Fruit fly (Drosophila melanogaster) whole organism, adult: ENCODE data around the gene fz2.

Source experiments
- CG11617 ChIP-seq: fragments of 200-800 bp; sonication (Bioruptor generic); optimal IDR thresholded peaks from 2 replicates; lab custom pipeline; 2017; ENCODE audit warnings: mild to moderate bottlenecking, missing biosample characterization, missing genetic modification reagents, missing genetic modification characterization
- CG33017 ChIP-seq: fragments of 200-800 bp; sonication (Bioruptor generic); optimal IDR thresholded peaks from 2 replicates; lab custom pipeline; 2018; ENCODE audit warnings: missing biosample characterization, mild to moderate bottlenecking, missing genetic modification characterization, moderate library complexity
- CG5204 ChIP-seq: fragments of 200-800 bp; sonication (Bioruptor generic); optimal IDR thresholded peaks from 2 replicates; lab custom pipeline; 2016; ENCODE audit warnings: missing biosample characterization, missing genetic modification characterization
- CG7045 ChIP-seq: fragments of 200-800 bp; sonication (Bioruptor generic); optimal IDR thresholded peaks from 2 replicates; lab custom pipeline; 2017; ENCODE audit warnings: missing biosample characterization, mild to moderate bottlenecking, missing genetic modification characterization
- CG7101 ChIP-seq: fragments of 200-800 bp; sonication (Bioruptor generic); optimal IDR thresholded peaks from 2 replicates; lab custom pipeline; 2018; ENCODE audit warnings: missing biosample characterization, mild to moderate bottlenecking, missing genetic modification characterization, moderate library complexity
- Clk ChIP-seq: fragments of 200-800 bp; sonication (Bioruptor generic); optimal IDR thresholded peaks from 2 replicates; lab custom pipeline; 2017; ENCODE audit warnings: missing biosample characterization, missing genetic modification characterization
- Crg-1 ChIP-seq: fragments of 200-800 bp; sonication (Bioruptor generic); optimal IDR thresholded peaks from 2 replicates; lab custom pipeline; 2016; ENCODE audit warnings: missing biosample characterization, missing genetic modification characterization
- Hr96 ChIP-seq: fragments of 200-800 bp; sonication (Bioruptor generic); optimal IDR thresholded peaks from 2 replicates; lab custom pipeline; 2016; ENCODE audit warnings: missing biosample characterization, missing genetic modification characterization
- Mnt ChIP-seq: fragments of 200-800 bp; sonication (Bioruptor generic); optimal IDR thresholded peaks from 2 replicates; lab custom pipeline; 2016; ENCODE audit warnings: missing biosample characterization, mild to moderate bottlenecking, missing genetic modification characterization
- cic ChIP-seq: fragments of 200-800 bp; sonication (Bioruptor generic); optimal IDR thresholded peaks from 2 replicates; lab custom pipeline; 2017; ENCODE audit warnings: missing biosample characterization, mild to moderate bottlenecking, missing genetic modification characterization, moderate library complexity
- ovo ChIP-seq: fragments of 200-800 bp; sonication (Bioruptor generic); optimal IDR thresholded peaks from 2 replicates; lab custom pipeline; 2016; ENCODE audit warnings: missing biosample characterization, missing genetic modification characterization
- pad ChIP-seq: fragments of 200-800 bp; sonication (Bioruptor generic); optimal IDR thresholded peaks from 3 replicates; lab custom pipeline; 2017; ENCODE audit warnings: missing biosample characterization, missing genetic modification characterization, mild to moderate bottlenecking, moderate library complexity, missing genetic modification reagents
- tj ChIP-seq: fragments of 200-800 bp; sonication (Bioruptor generic); optimal IDR thresholded peaks from 3 replicates; lab custom pipeline; 2017; ENCODE audit warnings: missing biosample characterization, mild to moderate bottlenecking, missing genetic modification characterization, moderate library complexity
- toe ChIP-seq: fragments of 200-800 bp; sonication (Bioruptor generic); optimal IDR thresholded peaks from 2 replicates; lab custom pipeline; 2016; ENCODE audit warnings: missing biosample characterization, missing genetic modification characterization

dm6 chr3L:19129565-19129964 lies 105.6 kb downstream of the fz2 start, which contains the start of gene Spn75F:
- TF ChIP-seq Clk (GFP tag; lab: Kevin White, UChicago): no peak
- no peak for TF ChIP-seq CG5204 (GFP tag; lab: Kevin White, UChicago)
- TF ChIP-seq Hr96: no peak
- TF ChIP-seq cic: no peak
- TF ChIP-seq pad (GFP tag; lab: Kevin White, UChicago): no peak
- no peak for TF ChIP-seq CG11617 (GFP tag; lab: Kevin White, UChicago)
- TF ChIP-seq ovo (GFP tag; lab: Kevin White, UChicago): no peak
- TF ChIP-seq Crg-1 (GFP tag; lab: Kevin White, UChicago): no peak
- no peak for TF ChIP-seq CG33017 (tag; lab: Kevin White, UChicago)
- TF ChIP-seq toe (GFP tag; lab: Kevin White, UChicago): no peak
- no peak for TF ChIP-seq CG7045 (GFP tag; lab: Kevin White, UChicago)
- no peak for TF ChIP-seq CG7101 (tag; lab: Kevin White, UChicago)
- no peak for TF ChIP-seq Mnt (GFP tag; lab: Kevin White, UChicago)
- TF ChIP-seq tj: no peak
